Fruit fly (Drosophila melanogaster) whole organism, embryonic: Measurements from ENCODE around the gene CG43062.
A peak's percentile ranks its signal among the peaks of the same experiment; 100 is the strongest.

Source experiments
- Atf3 ChIP-seq: fragments of 200-800 bp; sonication (Bioruptor generic); optimal IDR thresholded peaks from 3 replicates; lab custom pipeline; 2016; ENCODE audit warnings: missing biosample characterization, missing genetic modification characterization
- Awh ChIP-seq: fragments of 200-800 bp; sonication (Bioruptor generic); IDR thresholded peaks from 2 replicates; pipeline ENCODE4, ENCODE4 v1.3.6; 2022; ENCODE audit warnings: missing biosample characterization, missing genetic modification characterization
- Bdp1 ChIP-seq: fragments of 200-800 bp; sonication (Bioruptor generic); optimal IDR thresholded peaks from 3 replicates; lab custom pipeline; 2016; ENCODE audit warnings: missing biosample characterization, missing genetic modification characterization
- CG10565 ChIP-seq: fragments of 200-800 bp; sonication (Bioruptor generic); optimal IDR thresholded peaks from 3 replicates; lab custom pipeline; 2016; ENCODE audit warnings: missing biosample characterization, mild to moderate bottlenecking, missing genetic modification characterization
- CG11723 ChIP-seq: fragments of 200-800 bp; sonication (Bioruptor generic); optimal IDR thresholded peaks from 2 replicates; lab custom pipeline; 2017; ENCODE audit warnings: missing biosample characterization, mild to moderate bottlenecking, missing genetic modification characterization
- CG12299 ChIP-seq: fragments of 200-800 bp; sonication (Bioruptor generic); optimal IDR thresholded peaks from 2 replicates; lab custom pipeline; 2018; ENCODE audit warnings: missing biosample characterization, mild to moderate bottlenecking, missing genetic modification characterization
- CG13894 ChIP-seq: fragments of 200-800 bp; sonication (Bioruptor generic); optimal IDR thresholded peaks from 3 replicates; lab custom pipeline; 2018; ENCODE audit warnings: missing biosample characterization, mild to moderate bottlenecking, missing genetic modification characterization, moderate library complexity
- CG14441 ChIP-seq: fragments of 200-800 bp; sonication (Bioruptor generic); IDR thresholded peaks from 2 replicates; pipeline ENCODE4 v1.3.6; 2022; ENCODE audit warnings: missing biosample characterization, missing genetic modification characterization
- CG16815 ChIP-seq: fragments of 200-800 bp; sonication (Bioruptor generic); optimal IDR thresholded peaks from 3 replicates; lab custom pipeline; 2017; ENCODE audit warnings: missing biosample characterization, mild to moderate bottlenecking, missing genetic modification characterization
- CG1792 ChIP-seq: fragments of 200-800 bp; sonication (Bioruptor generic); optimal IDR thresholded peaks from 2 replicates; lab custom pipeline; 2016; ENCODE audit warnings: missing biosample characterization, missing genetic modification characterization
- CG30403 ChIP-seq: fragments of 200-800 bp; sonication (Bioruptor generic); optimal IDR thresholded peaks from 3 replicates; lab custom pipeline; 2016; ENCODE audit warnings: missing biosample characterization, missing genetic modification characterization
- CG32772 ChIP-seq: fragments of 200-800 bp; sonication (Bioruptor generic); IDR thresholded peaks from 2 replicates; pipeline ENCODE4 v1.3.6; 2022; ENCODE audit warnings: missing biosample characterization, missing genetic modification characterization
- CG3838 ChIP-seq: fragments of 200-800 bp; sonication (Bioruptor generic); optimal IDR thresholded peaks from 3 replicates; lab custom pipeline; 2016; ENCODE audit warnings: missing biosample characterization, missing genetic modification characterization
- CG42726 ChIP-seq: fragments of 200-800 bp; sonication (Bioruptor generic); IDR thresholded peaks from 2 replicates; pipeline ENCODE4 v1.3.6; 2022; ENCODE audit warnings: missing biosample characterization, missing genetic modification characterization; ENCODE audit not compliant: partially characterized antibody
- CG4854 ChIP-seq: fragments of 200-800 bp; sonication (Bioruptor generic); optimal IDR thresholded peaks from 2 replicates; lab custom pipeline; 2016; ENCODE audit warnings: missing biosample characterization, missing genetic modification characterization, inconsistent platforms
- CG6254 ChIP-seq: fragments of 200-800 bp; sonication (Bioruptor generic); optimal IDR thresholded peaks from 3 replicates; lab custom pipeline; 2017; ENCODE audit warnings: mild to moderate bottlenecking, missing biosample characterization, missing genetic modification reagents, missing genetic modification characterization
- CG6272 ChIP-seq: fragments of 200-800 bp; sonication (Bioruptor generic); IDR thresholded peaks from 2 replicates; pipeline ENCODE4 v1.3.6; 2022; ENCODE audit warnings: missing biosample characterization, missing genetic modification characterization
- CG7556 ChIP-seq: fragments of 200-800 bp; sonication (Bioruptor generic); optimal IDR thresholded peaks from 2 replicates; lab custom pipeline; 2017; ENCODE audit warnings: missing biosample characterization, mild to moderate bottlenecking, missing genetic modification characterization
- CG9215 ChIP-seq: fragments of 200-800 bp; sonication (Bioruptor generic); IDR thresholded peaks from 2 replicates; pipeline ENCODE4 v1.3.6; 2022; ENCODE audit warnings: missing biosample characterization, missing genetic modification characterization
- CG9727 ChIP-seq: fragments of 200-800 bp; sonication (Bioruptor generic); optimal IDR thresholded peaks from 3 replicates; lab custom pipeline; 2017; ENCODE audit warnings: missing biosample characterization, mild to moderate bottlenecking, missing genetic modification characterization
- CkIIα-i1 ChIP-seq: fragments of 200-800 bp; sonication (Bioruptor generic); IDR thresholded peaks from 2 replicates; pipeline ENCODE4 v1.3.6; 2022; ENCODE audit warnings: missing biosample characterization, missing genetic modification characterization
- D ChIP-seq, 2 experiments: fragments of 200-800 bp in 1 of 2; fragments of >200 bp in 1 of 2; sonication (Bioruptor generic) in 1 of 2; optimal IDR thresholded peaks; 2 replicates in 1 of 2; 3 replicates in 1 of 2; lab custom pipeline; 2017; ENCODE audit warnings: mild to moderate bottlenecking in 1 of 2, missing biosample characterization in 1 of 2, missing genetic modification characterization in 1 of 2, missing genetic modification reagents in 1 of 2
- Deaf1 ChIP-seq: fragments of 200-800 bp; optimal IDR thresholded peaks from 3 replicates; lab custom pipeline; 2019; ENCODE audit warnings: missing biosample characterization, mild to moderate bottlenecking, missing genetic modification characterization, moderate library complexity
- Drgx ChIP-seq: fragments of 200-800 bp; sonication (Bioruptor generic); IDR thresholded peaks from 2 replicates; pipeline ENCODE4 v1.3.6; 2022; ENCODE audit warnings: missing biosample characterization, missing genetic modification characterization
- Jarid2 ChIP-seq: fragments of 200-800 bp; sonication (Bioruptor generic); optimal IDR thresholded peaks from 3 replicates; lab custom pipeline; 2017; ENCODE audit warnings: mild to moderate bottlenecking, missing biosample characterization, missing genetic modification reagents, missing genetic modification characterization
- Lhr ChIP-seq: fragments of 200-800 bp; sonication (Bioruptor generic); optimal IDR thresholded peaks from 3 replicates; lab custom pipeline; 2017; ENCODE audit warnings: mild to moderate bottlenecking, missing biosample characterization, missing genetic modification reagents, missing genetic modification characterization
- MESR4 ChIP-seq: fragments of 200-800 bp; sonication (Bioruptor generic); optimal IDR thresholded peaks from 2 replicates; lab custom pipeline; 2018; ENCODE audit warnings: missing biosample characterization, mild to moderate bottlenecking, missing genetic modification characterization, moderate library complexity
- Nf-YA ChIP-seq: fragments of 200-800 bp; sonication (Bioruptor generic); IDR thresholded peaks from 2 replicates; pipeline ENCODE4 v1.3.6; 2022; ENCODE audit warnings: missing biosample characterization, missing genetic modification characterization
- Opbp ChIP-seq: fragments of 200-800 bp; sonication (Bioruptor generic); IDR thresholded peaks from 3 replicates; pipeline ENCODE4 v1.3.6; 2022; ENCODE audit warnings: missing biosample characterization, missing genetic modification characterization; ENCODE audit not compliant: partially characterized antibody
- Six4 ChIP-seq: fragments of 200-800 bp; sonication (Bioruptor generic); optimal IDR thresholded peaks from 2 replicates; lab custom pipeline; 2016; ENCODE audit warnings: missing biosample characterization, missing genetic modification characterization
- Sox102F ChIP-seq: fragments of 200-800 bp; sonication (Bioruptor generic); optimal IDR thresholded peaks from 2 replicates; lab custom pipeline; 2018; ENCODE audit warnings: missing biosample characterization, mild to moderate bottlenecking, missing genetic modification characterization, moderate library complexity
- caup ChIP-seq: fragments of 200-800 bp; sonication (Bioruptor generic); optimal IDR thresholded peaks from 3 replicates; lab custom pipeline; 2017; ENCODE audit warnings: missing biosample characterization, mild to moderate bottlenecking, missing genetic modification characterization, moderate library complexity; ENCODE audit not compliant: severe bottlenecking
- chif ChIP-seq, 2 experiments: fragments of 200-800 bp; sonication (Bioruptor generic); optimal IDR thresholded peaks; 3 replicates each; lab custom pipeline; 2016; ENCODE audit warnings: missing biosample characterization in 2 of 2, missing genetic modification characterization in 2 of 2
- ems ChIP-seq: fragments of 200-800 bp; sonication (Bioruptor generic); optimal IDR thresholded peaks from 3 replicates; lab custom pipeline; 2016; ENCODE audit warnings: missing biosample characterization, missing genetic modification characterization
- ewg ChIP-seq: fragments of 200-800 bp; sonication (Bioruptor generic); optimal IDR thresholded peaks from 3 replicates; lab custom pipeline; 2017; ENCODE audit warnings: mild to moderate bottlenecking, missing biosample characterization, missing genetic modification reagents, missing genetic modification characterization
- exex ChIP-seq: fragments of 200-800 bp; sonication (Bioruptor generic); optimal IDR thresholded peaks from 4 replicates; lab custom pipeline; 2018; ENCODE audit warnings: missing biosample characterization, mild to moderate bottlenecking, missing genetic modification characterization, moderate library complexity
- fd102C ChIP-seq: fragments of 200-800 bp; sonication (Bioruptor generic); optimal IDR thresholded peaks from 2 replicates; lab custom pipeline; 2018; ENCODE audit warnings: missing biosample characterization, mild to moderate bottlenecking, missing genetic modification characterization, moderate library complexity
- gro ChIP-seq: fragments of 200-800 bp; sonication (Bioruptor generic); optimal IDR thresholded peaks from 2 replicates; lab custom pipeline; 2016; ENCODE audit warnings: missing biosample characterization, missing genetic modification characterization
- gsb-n ChIP-seq: fragments of 200-800 bp; sonication (Bioruptor generic); optimal IDR thresholded peaks from 3 replicates; lab custom pipeline; 2018; ENCODE audit warnings: missing biosample characterization, mild to moderate bottlenecking, missing genetic modification characterization
- hbn ChIP-seq: fragments of 200-800 bp; sonication (Bioruptor generic); IDR thresholded peaks from 2 replicates; pipeline ENCODE4 v1.3.6; 2022; ENCODE audit warnings: missing biosample characterization, missing genetic modification characterization; ENCODE audit not compliant: partially characterized antibody
- phol ChIP-seq: fragments of 200-800 bp; sonication (Bioruptor generic); optimal IDR thresholded peaks from 3 replicates; lab custom pipeline; 2018; ENCODE audit warnings: missing biosample characterization, mild to moderate bottlenecking, missing genetic modification characterization, moderate library complexity
- pum ChIP-seq: fragments of 200-800 bp; sonication (Bioruptor generic); optimal IDR thresholded peaks from 2 replicates; lab custom pipeline; 2016; ENCODE audit warnings: missing biosample characterization, missing genetic modification characterization
- salm ChIP-seq: fragments of 200-800 bp; sonication (Bioruptor generic); optimal IDR thresholded peaks from 2 replicates; lab custom pipeline; 2018; ENCODE audit warnings: missing biosample characterization, mild to moderate bottlenecking, missing genetic modification characterization
- schlank ChIP-seq: fragments of 200-800 bp; sonication (Bioruptor generic); optimal IDR thresholded peaks from 2 replicates; lab custom pipeline; 2018; ENCODE audit warnings: missing biosample characterization, mild to moderate bottlenecking, missing genetic modification characterization
- slbo ChIP-seq: fragments of 200-800 bp; sonication (Bioruptor generic); IDR thresholded peaks from 2 replicates; pipeline ENCODE4 v1.3.6; 2022; ENCODE audit warnings: missing biosample characterization, missing genetic modification characterization
- sug ChIP-seq: fragments of 200-800 bp; optimal IDR thresholded peaks from 2 replicates; lab custom pipeline; 2019; ENCODE audit warnings: missing biosample characterization, mild to moderate bottlenecking, missing genetic modification characterization, moderate library complexity
- tin ChIP-seq: fragments of 200-800 bp; sonication (Bioruptor generic); optimal IDR thresholded peaks from 3 replicates; lab custom pipeline; 2016; ENCODE audit warnings: missing biosample characterization, missing genetic modification characterization
- trh ChIP-seq: fragments of 200-800 bp; sonication (Bioruptor generic); optimal IDR thresholded peaks from 2 replicates; lab custom pipeline; 2016; ENCODE audit warnings: missing biosample characterization, missing genetic modification characterization
- zfh1 ChIP-seq: fragments of 200-800 bp; sonication (Bioruptor generic); IDR thresholded peaks from 3 replicates; pipeline ENCODE4 v1.3.6; 2022; ENCODE audit warnings: missing biosample characterization, missing genetic modification characterization

The CG43062 gene

DNA sequence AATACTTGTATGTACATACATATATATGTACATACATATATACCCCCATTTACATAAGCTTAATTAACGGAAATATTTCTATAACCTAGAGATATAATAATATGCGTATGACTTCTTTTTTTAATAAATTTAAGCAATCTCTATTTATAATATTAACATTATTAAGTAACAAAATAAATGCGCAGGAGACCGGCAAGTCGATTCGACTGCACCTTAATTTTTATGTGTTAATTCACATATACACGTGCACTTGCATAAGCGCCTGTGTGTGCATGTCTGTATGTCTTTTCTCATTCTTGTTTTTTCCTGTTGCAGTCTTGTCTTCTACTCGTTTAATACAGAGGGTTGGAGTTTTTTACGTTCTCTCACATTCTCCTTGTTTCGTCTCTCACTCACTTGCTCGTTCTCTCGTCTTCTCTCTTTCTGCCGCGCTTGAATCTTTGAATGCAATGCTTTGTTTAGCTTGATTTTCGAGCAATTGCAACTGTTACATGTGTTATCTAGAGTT is 30.1 kb downstream of the CG43062 start (continued):
- TF ChIP-seq Sox102F (GFP tag; lab: Kevin White, UChicago) (peak; percentile 96), CG12299 (peak; percentile 80), CG13894 (tag; lab: Kevin White, UChicago) (no peak), fd102C (GFP tag; lab: Kevin White, UChicago) (peak; percentile 92), CG32772 (peak; percentile 87), gsb-n (tag; lab: Kevin White, UChicago) (peak; percentile 99), Lhr (GFP tag; lab: Kevin White, UChicago) (peak; percentile 89), CkIIα-i1 (no peak), Six4 (GFP tag; lab: Kevin White, UChicago) (peak; percentile 94), CG1792 (GFP tag; lab: Kevin White, UChicago) (no peak), caup (GFP tag; lab: Kevin White, UChicago) (peak; percentile 58), CG30403 (peak; percentile 93), Awh (GFP tag; lab: Robert Waterston, UW) (peak; percentile 85), Opbp (GFP tag; lab: Robert Waterston, UW) (no peak), ems (GFP tag; lab: Kevin White, UChicago) (peak; percentile 54), CG10565 (peak; percentile 48), phol (tag; lab: Kevin White, UChicago) (peak; percentile 98), CG42726 (no peak), pum (GFP tag; lab: Kevin White, UChicago) (peak; percentile 66), CG6272 (GFP tag; lab: Robert Waterston, UW) (peak; percentile 85), CG14441 (GFP tag; lab: Robert Waterston, UW) (no peak), CG7556 (GFP tag; lab: Kevin White, UChicago) (peak; percentile 95), CG16815 (peak; percentile 97), CG9727 (GFP tag; lab: Kevin White, UChicago) (peak; percentile 98), slbo (no peak), Deaf1 (tag; lab: Kevin White, UChicago) (peak; percentile 70), CG11723 (GFP tag; lab: Kevin White, UChicago) (peak; percentile 82), Jarid2 (GFP tag; lab: Kevin White, UChicago) (peak; percentile 71), hbn (GFP tag; lab: Robert Waterston, UW) (no peak), trh (GFP tag; lab: Kevin White, UChicago) (peak; percentile 87), ewg (GFP tag; lab: Kevin White, UChicago) (peak; percentile 90), chif (GFP tag; optimal IDR thresholded peaks at IDR 0.05; lab: Kevin White, UChicago) (peak; percentile 33 to 76), CG4854 (GFP tag; lab: Kevin White, UChicago) (peak; percentile 59), MESR4 (GFP tag; lab: Kevin White, UChicago) (no peak), zfh1 (GFP tag; lab: Robert Waterston, UW) (peak; percentile 96), schlank (tag; lab: Kevin White, UChicago) (no peak), Bdp1 (GFP tag; lab: Kevin White, UChicago) (peak; percentile 19), D (optimal IDR thresholded peaks at IDR 0.05; lab: Kevin White, UChicago) (no peak), D (GFP tag; optimal IDR thresholded peaks at IDR 0.05; lab: Kevin White, UChicago) (peak; percentile 98), Drgx (GFP tag; lab: Robert Waterston, UW) (peak; percentile 95), exex (tag; lab: Kevin White, UChicago) (peak; percentile 24), Nf-YA (GFP tag; lab: Robert Waterston, UW) (peak; percentile 81), CG9215 (no peak), Atf3 (peak; percentile 43), CG3838 (GFP tag; lab: Kevin White, UChicago) (peak; percentile 22), CG6254 (GFP tag; lab: Kevin White, UChicago) (peak; percentile 93), tin (GFP tag; lab: Kevin White, UChicago) (peak; percentile 94), gro (GFP tag; lab: Kevin White, UChicago) (no peak), sug (tag; lab: Kevin White, UChicago) (peak; percentile 52), salm (tag; lab: Kevin White, UChicago) (peak; percentile 88)
